Worm (Caenorhabditis elegans) whole organism, late embryonic: ENCODE data around the gene T20D4.19.

Experiments used
- ama-1 ChIP-seq: fragments of 150-350 bp; optimal IDR thresholded peaks from 2 replicates; lab custom pipeline; 2014
- ceh-22 ChIP-seq: sonication (generic microtip); optimal IDR thresholded peaks from 2 replicates; lab custom pipeline; 2017; ENCODE audit warnings: missing biosample characterization, missing genetic modification characterization
- elt-2 ChIP-seq: sonication (generic microtip); optimal IDR thresholded peaks from 2 replicates; lab custom pipeline; 2016; ENCODE audit warnings: missing genetic modification reagents, missing genetic modification characterization, missing compliant biosample characterization
- lim-6 ChIP-seq: sonication (generic microtip); optimal IDR thresholded peaks from 2 replicates; lab custom pipeline; 2016; ENCODE audit warnings: missing genetic modification characterization, missing compliant biosample characterization
- sox-2 ChIP-seq: fragments of 200-800 bp; sonication (Bioruptor generic); IDR thresholded peaks from 2 replicates; pipeline ENCODE4 v1.3.6; 2022; ENCODE audit warnings: missing genetic modification reagents, missing genetic modification characterization, missing compliant biosample characterization
- tbx-2 ChIP-seq: sonication (generic microtip); optimal IDR thresholded peaks from 2 replicates; lab custom pipeline; 2016; ENCODE audit warnings: missing genetic modification characterization, missing compliant biosample characterization

- TF ChIP-seq ceh-22 (tag; lab: Kevin White, UChicago) (no peak), ama-1 (lab: Kevin White, UChicago) (no peak), lim-6 (tag; lab: Kevin White, UChicago) (no peak), elt-2 (tag; lab: Kevin White, UChicago) (no peak), sox-2 (GFP tag; lab: Robert Waterston, UW) (no peak), tbx-2 (tag; lab: Kevin White, UChicago) (no peak)
Observed at ce11 chrV:3452489-3452888, 21.1 kb upstream of the T20D4.19 start.
